Worm (Caenorhabditis elegans) whole organism, L4 larva: ENCODE results near the gene srh-303.
A peak's percentile ranks its signal among the peaks of the same experiment; 100 is the strongest.
"Not testable (repeated sequence)": the region's sequence is repeated elsewhere in the genome, so short reads cannot be mapped to it uniquely, and the experiment has no call there.

Experiments used
- F10B5.3 ChIP-seq: sonication (generic microtip); optimal IDR thresholded peaks from 2 replicates; lab custom pipeline; 2016; ENCODE audit warnings: mild to moderate bottlenecking, missing genetic modification characterization, missing compliant biosample characterization
- F49E8.2 ChIP-seq: sonication (generic microtip); optimal IDR thresholded peaks from 2 replicates; lab custom pipeline; 2016; ENCODE audit warnings: missing compliant biosample characterization, mild to moderate bottlenecking, missing genetic modification characterization, borderline replicate concordance
- R02D3.7 ChIP-seq: fragments of 150-350 bp; sonication (generic microtip); optimal IDR thresholded peaks from 3 replicates; lab custom pipeline; 2014; ENCODE audit warnings: missing biosample characterization, missing genetic modification characterization
- Y48G9A.11 ChIP-seq: fragments of 200-800 bp; sonication (Bioruptor generic); IDR thresholded peaks from 2 replicates; pipeline ENCODE4 v1.3.6; 2022; ENCODE audit warnings: missing genetic modification reagents, missing genetic modification characterization, missing compliant biosample characterization
- Y5F2A.4 ChIP-seq: fragments of 200-800 bp; sonication (Bioruptor generic); optimal IDR thresholded peaks from 2 replicates; lab custom pipeline; 2018; ENCODE audit warnings: mild to moderate bottlenecking, missing genetic modification characterization, missing compliant biosample characterization
- Y75B8A.6 ChIP-seq: fragments of 200-800 bp; sonication (Bioruptor generic); IDR thresholded peaks from 2 replicates; pipeline ENCODE4 v1.3.6; 2022; ENCODE audit warnings: missing genetic modification reagents, missing genetic modification characterization, missing compliant biosample characterization
- aha-1 ChIP-seq: fragments of 150-350 bp; peaks from one replicate; lab custom pipeline; 2014; ENCODE audit warnings: missing biosample characterization, missing genetic modification characterization
- attf-4 ChIP-seq: sonication (generic microtip); optimal IDR thresholded peaks from 3 replicates; lab custom pipeline; 2017; ENCODE audit warnings: missing biosample characterization, missing genetic modification characterization
- ces-1 ChIP-seq: fragments of 150-350 bp; sonication (generic microtip); optimal IDR thresholded peaks from 4 replicates; lab custom pipeline; 2014; ENCODE audit warnings: missing biosample characterization, missing genetic modification reagents, missing genetic modification characterization
- ctbp-1 ChIP-seq: fragments of 200-800 bp; sonication (Bioruptor generic); IDR thresholded peaks from 2 replicates; pipeline ENCODE4 v1.3.6; 2022; ENCODE audit warnings: missing genetic modification reagents, missing genetic modification characterization, missing compliant biosample characterization
- dmd-6 ChIP-seq: fragments of 200-800 bp; sonication (Bioruptor generic); IDR thresholded peaks from 2 replicates; pipeline ENCODE4 v1.3.6; 2022; ENCODE audit warnings: missing genetic modification reagents, missing genetic modification characterization, missing compliant biosample characterization
- dmd-9 ChIP-seq: fragments of 200-800 bp; sonication (Bioruptor generic); IDR thresholded peaks from 2 replicates; pipeline ENCODE4 v1.3.6; 2022; ENCODE audit warnings: missing genetic modification reagents, missing genetic modification characterization, missing compliant biosample characterization
- dpl-1 ChIP-seq: fragments of 150-350 bp; optimal IDR thresholded peaks from 2 replicates; lab custom pipeline; 2014; ENCODE audit warnings: missing biosample characterization, missing genetic modification reagents, missing genetic modification characterization
- duxl-1 ChIP-seq: sonication (generic microtip); optimal IDR thresholded peaks from 2 replicates; lab custom pipeline; 2016; ENCODE audit warnings: mild to moderate bottlenecking, missing genetic modification characterization, moderate library complexity, missing compliant biosample characterization; ENCODE audit not compliant: poor library complexity
- dve-1 ChIP-seq: sonication (generic microtip); optimal IDR thresholded peaks from 2 replicates; lab custom pipeline; 2017; ENCODE audit warnings: antibody characterized with exemption, mild to moderate bottlenecking, missing genetic modification characterization, missing compliant biosample characterization; ENCODE audit not compliant: insufficient read depth
- fos-1 ChIP-seq: fragments of 150-350 bp; optimal IDR thresholded peaks from 2 replicates; lab custom pipeline; 2014; ENCODE audit warnings: missing biosample characterization, missing genetic modification characterization
- hlh-30 ChIP-seq: sonication (generic microtip); optimal IDR thresholded peaks from 2 replicates; lab custom pipeline; 2017; ENCODE audit warnings: antibody characterized with exemption, mild to moderate bottlenecking, missing genetic modification characterization, missing compliant biosample characterization; ENCODE audit not compliant: insufficient read depth
- lin-1 ChIP-seq: fragments of 200-800 bp; sonication (Bioruptor generic); IDR thresholded peaks from 2 replicates; pipeline ENCODE4 v1.3.6; 2022; ENCODE audit warnings: missing genetic modification reagents, missing genetic modification characterization, missing compliant biosample characterization
- lin-38 ChIP-seq: fragments of 200-800 bp; sonication (Bioruptor generic); IDR thresholded peaks from 2 replicates; pipeline ENCODE4 v1.3.6; 2022; ENCODE audit warnings: missing genetic modification reagents, missing genetic modification characterization, missing compliant biosample characterization
- lin-39 ChIP-seq: fragments of 150-350 bp; optimal IDR thresholded peaks from 2 replicates; lab custom pipeline; 2014; ENCODE audit warnings: missing biosample characterization, missing genetic modification reagents, missing genetic modification characterization
- lsy-2 ChIP-seq, 2 experiments: fragments of 150-350 bp in 1 of 2; sonication (generic microtip) in 1 of 2; optimal IDR thresholded peaks; 2 replicates each; lab custom pipeline; 2014 to 2017; ENCODE audit warnings: missing biosample characterization in 2 of 2, missing genetic modification characterization in 2 of 2
- mep-1 ChIP-seq: fragments of 150-350 bp; sonication (generic microtip); optimal IDR thresholded peaks from 3 replicates; lab custom pipeline; 2014; ENCODE audit warnings: missing biosample characterization, missing genetic modification characterization
- mes-2 ChIP-seq: sonication (generic microtip); optimal IDR thresholded peaks from 2 replicates; lab custom pipeline; 2016; ENCODE audit warnings: missing genotype, mild to moderate bottlenecking, missing genetic modification characterization, missing compliant biosample characterization; ENCODE audit not compliant: poor library complexity, severe bottlenecking
- nhr-237 ChIP-seq: sonication (generic microtip); optimal IDR thresholded peaks from 2 replicates; lab custom pipeline; 2017; ENCODE audit warnings: missing biosample characterization, missing genetic modification characterization
- nhr-28 ChIP-seq: fragments of 150-350 bp; optimal IDR thresholded peaks from 2 replicates; lab custom pipeline; 2014; ENCODE audit warnings: missing biosample characterization, missing genetic modification characterization
- nhr-77 ChIP-seq: fragments of 150-350 bp; optimal IDR thresholded peaks from 2 replicates; lab custom pipeline; 2014; ENCODE audit warnings: missing biosample characterization, missing genetic modification characterization
- rbr-2 ChIP-seq: sonication (generic microtip); optimal IDR thresholded peaks from 2 replicates; lab custom pipeline; 2016; ENCODE audit warnings: missing genotype, missing genetic modification characterization, missing compliant biosample characterization
- saeg-2 ChIP-seq: fragments of 200-800 bp; sonication (Bioruptor generic); IDR thresholded peaks from 2 replicates; pipeline ENCODE4 v1.3.6; 2022; ENCODE audit warnings: missing genetic modification reagents, missing genetic modification characterization, missing compliant biosample characterization
- set-16 ChIP-seq: fragments of 200-800 bp; sonication (Bioruptor generic); IDR thresholded peaks from 2 replicates; pipeline ENCODE4 v1.3.6; 2022; ENCODE audit warnings: missing genetic modification reagents, missing genetic modification characterization, missing compliant biosample characterization
- snpc-4 ChIP-seq: fragments of 150-350 bp; optimal IDR thresholded peaks from 2 replicates; lab custom pipeline; 2014; ENCODE audit warnings: missing biosample characterization, missing genetic modification characterization
- unc-39 ChIP-seq: sonication (generic microtip); optimal IDR thresholded peaks from 2 replicates; lab custom pipeline; 2017; ENCODE audit warnings: missing biosample characterization, missing genetic modification characterization
- unc-62 ChIP-seq, 3 experiments: fragments of 150-350 bp in 1 of 3; sonication (generic microtip); optimal IDR thresholded peaks in 2 of 3; peaks in 1 of 3; 1 replicate in 1 of 3; 2 replicates in 2 of 3; lab custom pipeline; 2014 to 2017; ENCODE audit warnings: missing biosample characterization in 3 of 3, missing genetic modification characterization in 3 of 3, missing genetic modification reagents in 3 of 3, missing genotype in 1 of 3
- ztf-7 ChIP-seq: fragments of 150-350 bp; optimal IDR thresholded peaks from 2 replicates; lab custom pipeline; 2014; ENCODE audit warnings: missing biosample characterization, missing genetic modification characterization

The srh-303 gene

ce11 chrV:17859519-17859918 is 28.1 kb downstream of the srh-303 start:
- TF ChIP-seq F49E8.2 (tag; lab: Kevin White, UChicago) (peak; percentile 31), R02D3.7 (no peak)

- TF ChIP-seq ces-1 (GFP tag; lab: Kevin White, UChicago); attf-4 (tag; lab: Kevin White, UChicago); lin-38 (GFP tag; lab: Robert Waterston, UW): not testable (repeated sequence)
Observed at ce11 chrV:17865309-17865708, 33.9 kb downstream of the srh-303 start, which contains the start of gene Y59A8A.8. Gene Y59A8A.8, plus strand, starts transcription at chrV:17865609.

- TF ChIP-seq attf-4 (tag; lab: Kevin White, UChicago) (no peak), aha-1 (tag; lab: Kevin White, UChicago) (no peak), lsy-2 (tag; optimal IDR thresholded peaks at IDR 0.05; lab: Kevin White, UChicago) (peak in 1 of 2 experiments; percentile 47), saeg-2 (no peak), snpc-4 (no peak), duxl-1 (tag; lab: Kevin White, UChicago) (no peak), Y48G9A.11 (GFP tag; lab: Robert Waterston, UW) (no peak), Y5F2A.4 (GFP tag; lab: Kevin White, UChicago) (no peak), lin-38 (GFP tag; lab: Robert Waterston, UW) (peak; percentile 92), dpl-1 (GFP tag; lab: Kevin White, UChicago) (peak; percentile 8), Y75B8A.6 (GFP tag; lab: Robert Waterston, UW) (no peak), lin-1 (no peak), dmd-6 (GFP tag; lab: Robert Waterston, UW) (no peak), dmd-9 (GFP tag; lab: Robert Waterston, UW) (no peak), unc-39 (no peak), hlh-30 (no peak), fos-1 (no peak), nhr-77 (tag; lab: Kevin White, UChicago) (no peak)
Observed at ce11 chrV:17870569-17870968, 39.1 kb downstream of the srh-303 start, which contains the start of gene csn-1. Gene csn-1, minus strand, starts transcription at chrV:17870651.

ce11 chrV:17871049-17871448 is 39.6 kb downstream of the srh-303 start, which contains the start of gene phf-14:
Gene phf-14, plus strand, starts transcription at chrV:17871393.
- TF ChIP-seq rbr-2 (tag; lab: Kevin White, UChicago), result peak; percentile 32
- TF ChIP-seq dve-1, result peak; percentile 48
- TF ChIP-seq mep-1, result peak; percentile 18
- peak; percentile 15 for TF ChIP-seq nhr-28
- no peak for TF ChIP-seq set-16 (GFP tag; lab: Robert Waterston, UW)
- peak in 1 of 2 experiments; percentile 22 for TF ChIP-seq unc-62 (GFP tag; optimal IDR thresholded peaks at IDR 0.05 in 1 of 2; lab: Kevin White, UChicago)
- no peak for TF ChIP-seq unc-62 (tag; optimal IDR thresholded peaks at IDR 0.05; lab: Kevin White, UChicago)
- peak; percentile 71 for TF ChIP-seq aha-1 (tag; lab: Kevin White, UChicago)
- peak; percentile 7 for TF ChIP-seq hlh-30
- TF ChIP-seq ctbp-1, result no peak
- peak; percentile 68 for TF ChIP-seq dpl-1 (GFP tag; lab: Kevin White, UChicago)
- TF ChIP-seq lsy-2 (tag; optimal IDR thresholded peaks at IDR 0.05; lab: Kevin White, UChicago), result peak in 1 of 2 experiments; percentile 81
- peak; percentile 73 for TF ChIP-seq mes-2
- TF ChIP-seq duxl-1 (tag; lab: Kevin White, UChicago), result peak; percentile 41
- TF ChIP-seq F10B5.3 (tag; lab: Kevin White, UChicago), result no peak
- TF ChIP-seq lin-39 (tag; lab: Kevin White, UChicago), result no peak
- TF ChIP-seq R02D3.7, result no peak
- peak; percentile 98 for TF ChIP-seq lin-38 (GFP tag; lab: Robert Waterston, UW)
- peak; percentile 9 for TF ChIP-seq ztf-7 (tag; lab: Kevin White, UChicago)
- TF ChIP-seq nhr-237 (tag; lab: Kevin White, UChicago), result no peak
